Fruit fly (Drosophila melanogaster) ovary, adult (tissue): ENCODE results near the gene CG17121.

Experiments
- CG17801 ChIP-seq: fragments of 200-800 bp; optimal IDR thresholded peaks from 2 replicates; lab custom pipeline; 2019; ENCODE audit warnings: missing biosample characterization, mild to moderate bottlenecking, missing genetic modification characterization, moderate library complexity; ENCODE audit not compliant: partially characterized antibody

The CG17121 gene

DNA sequence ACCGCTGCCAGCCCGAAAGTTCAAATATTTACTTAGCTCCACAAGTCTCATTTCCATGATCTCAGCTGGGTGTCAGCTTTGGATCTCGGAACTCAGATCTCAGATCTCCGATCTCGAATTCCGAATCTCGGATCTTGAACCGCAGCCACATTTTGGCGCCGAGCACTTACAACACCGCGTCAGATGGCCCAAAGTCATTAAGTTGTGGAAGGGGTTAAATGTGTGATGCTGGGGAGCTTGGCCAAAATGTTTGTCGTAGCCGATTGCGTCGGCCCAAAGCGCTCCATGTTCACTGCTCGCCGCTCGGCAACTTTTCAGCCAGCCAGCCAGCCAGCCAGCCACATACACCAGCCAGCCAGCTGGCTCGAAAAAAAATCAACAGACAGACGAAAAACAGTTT is 36.0 kb downstream of the CG17121 start, which contains the start of gene CG6688:
CG6688 (plus strand) TSS at position 396 of the 400 bp plus-strand sequence.
- no peak for TF ChIP-seq CG17801

DNA sequence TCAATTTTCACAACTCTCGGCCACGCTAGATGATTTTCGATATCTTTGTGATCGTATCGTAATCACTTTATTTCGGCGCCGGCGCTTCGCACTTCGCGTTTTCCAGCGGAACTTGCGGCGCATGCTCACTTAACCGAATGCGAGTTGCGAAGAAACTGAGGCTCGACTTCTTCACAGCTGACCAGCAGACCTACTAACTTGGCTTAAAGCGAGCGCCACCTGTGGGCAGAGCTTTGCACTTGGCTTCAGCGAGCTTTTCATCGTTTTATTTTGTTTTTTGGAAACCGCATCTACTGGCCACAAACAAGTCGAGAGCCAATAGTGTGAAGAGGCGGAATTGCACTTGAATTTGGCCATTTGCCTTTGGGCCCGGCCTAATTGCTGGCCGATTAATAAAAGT is 37.6 kb downstream of the CG17121 start, which contains the start of gene CG34375:
CG34375 (minus strand) TSS at position 157 of the 400 bp plus-strand sequence.
- no peak for TF ChIP-seq CG17801

DNA sequence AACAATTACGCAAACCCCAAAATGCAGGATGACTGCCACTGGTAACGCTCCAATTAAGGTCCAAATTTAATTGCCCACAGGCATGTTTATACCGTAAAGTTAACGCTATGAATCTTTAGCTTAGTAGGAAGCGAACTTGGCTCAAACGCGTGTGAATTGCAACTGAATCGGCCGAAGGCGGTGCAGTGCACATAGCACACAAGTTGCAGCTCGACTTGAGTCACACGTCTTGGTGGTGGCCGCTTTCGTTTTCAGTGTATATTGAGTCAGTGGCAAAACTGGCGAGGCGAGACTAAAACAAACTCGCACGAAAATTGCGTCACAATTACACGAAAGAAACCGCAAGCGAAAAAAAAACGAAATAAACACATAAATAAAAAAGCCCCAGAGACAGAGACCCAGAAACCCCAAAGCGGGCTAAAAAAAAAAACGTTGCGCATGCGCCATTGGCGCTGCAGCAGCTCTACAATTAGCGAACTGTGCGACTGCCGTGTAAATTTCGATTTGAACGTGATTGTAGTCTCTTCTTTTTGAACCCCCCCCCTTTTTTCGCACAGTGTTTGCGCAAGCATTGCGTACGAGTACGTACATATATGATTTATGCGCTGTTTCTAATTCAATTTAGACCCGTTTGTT is 38.4 kb downstream of the CG17121 start:
- TF ChIP-seq CG17801 = no peak

DNA sequence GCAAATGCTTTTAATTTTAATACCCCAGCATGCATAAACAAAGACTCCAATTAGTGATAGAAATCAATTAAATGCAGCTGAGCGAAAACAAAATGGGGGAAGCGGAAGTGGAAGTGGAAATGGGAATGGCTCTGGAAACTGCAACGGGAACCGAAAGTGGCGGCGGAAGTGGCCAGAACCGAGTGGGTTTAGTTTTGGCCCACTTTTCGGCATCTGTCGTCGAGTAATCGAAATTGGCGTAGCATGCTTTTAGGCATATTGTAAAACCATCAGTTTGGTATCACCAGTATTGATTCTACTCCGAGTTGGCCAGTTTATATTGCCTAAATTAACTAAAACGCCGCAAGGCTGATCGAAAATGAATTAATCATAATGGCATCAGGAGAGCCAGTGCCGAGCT is 43.9 kb downstream of the CG17121 start:
- TF ChIP-seq CG17801 = no peak

DNA sequence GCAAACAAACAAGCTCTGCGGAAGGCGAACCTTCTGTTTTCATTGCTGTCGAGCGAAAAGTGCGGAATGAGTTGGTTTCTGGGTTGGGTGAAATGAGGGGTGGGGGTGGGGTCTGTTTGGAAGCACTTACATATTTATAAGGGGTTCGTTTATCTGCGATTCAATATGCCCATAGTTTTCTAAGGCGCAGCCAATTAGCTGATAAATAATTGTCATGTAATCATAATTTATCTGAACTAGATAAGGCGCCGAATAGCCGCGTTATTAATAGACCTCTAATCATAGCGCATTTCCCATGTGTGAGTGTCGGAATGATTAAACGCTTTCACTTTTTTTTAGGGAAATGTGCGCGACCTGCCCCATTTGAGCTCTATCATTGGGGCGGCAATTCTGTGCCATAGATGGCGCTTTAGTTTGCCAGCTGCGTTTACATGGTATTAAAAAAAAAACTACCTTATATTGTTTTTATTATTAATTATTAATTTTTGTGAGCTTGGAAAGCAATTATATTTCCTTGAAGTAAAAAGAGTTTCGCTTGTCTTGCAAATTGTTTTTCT is 49.3 kb downstream of the CG17121 start:
- no peak for TF ChIP-seq CG17801

DNA sequence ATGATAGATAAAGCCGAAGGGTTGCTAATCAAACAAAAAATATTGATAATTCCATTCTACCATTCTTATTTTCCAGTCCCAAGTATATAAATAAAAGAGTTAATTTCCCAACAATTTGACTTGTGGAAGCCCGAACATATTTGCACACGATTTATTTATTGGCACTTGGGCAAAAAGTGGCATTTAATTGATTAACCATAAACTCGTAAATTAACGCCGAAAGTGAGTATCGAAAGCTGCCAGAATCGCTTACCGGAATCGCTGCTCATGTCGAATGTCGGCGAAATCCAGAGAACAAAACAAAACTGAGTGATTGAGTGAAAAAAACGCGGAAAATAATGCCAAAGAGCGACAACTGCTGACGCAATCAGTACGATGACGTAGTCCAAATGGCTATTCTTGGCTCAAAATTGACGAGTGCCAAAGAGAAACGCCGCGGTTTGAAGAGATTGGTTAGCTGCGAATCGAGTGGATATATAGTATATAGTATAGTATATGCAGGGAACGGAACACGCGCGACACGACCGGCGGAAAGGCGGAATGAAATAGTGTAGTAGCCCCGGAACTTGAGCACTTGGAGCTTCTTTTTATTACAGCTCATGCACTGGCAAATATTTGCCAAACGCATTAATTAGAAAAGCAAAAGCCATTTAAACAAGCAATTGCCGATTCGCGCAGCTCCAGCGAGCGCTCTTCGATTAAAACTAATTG is 49.9 kb downstream of the CG17121 start, which contains the start of gene Nha2:
Nha2 (minus strand) TSS at position 617 of the 711 bp plus-strand sequence.
- no peak for TF ChIP-seq CG17801
